Worm (Caenorhabditis elegans) whole organism, L2 larva: ENCODE measurements around the gene srd-10.

ENCODE experiments used
- C34F6.9 ChIP-seq: fragments of 150-350 bp; optimal IDR thresholded peaks from 2 replicates; lab custom pipeline; 2014; ENCODE audit warnings: missing biosample characterization, missing genetic modification characterization
- dmd-4 ChIP-seq: sonication (generic microtip); optimal IDR thresholded peaks from 2 replicates; lab custom pipeline; 2017; ENCODE audit warnings: missing biosample characterization, missing genetic modification characterization
- lin-13 ChIP-seq: fragments of 150-350 bp; optimal IDR thresholded peaks from 2 replicates; lab custom pipeline; 2014; ENCODE audit warnings: missing biosample characterization, missing genetic modification reagents, missing genetic modification characterization
- nhr-11 ChIP-seq: fragments of 150-350 bp; optimal IDR thresholded peaks from 2 replicates; lab custom pipeline; 2014; ENCODE audit warnings: missing biosample characterization, missing genetic modification characterization
- ztf-4 ChIP-seq: fragments of 150-350 bp; optimal IDR thresholded peaks from 2 replicates; lab custom pipeline; 2014; ENCODE audit warnings: missing biosample characterization, missing genetic modification characterization

DNA sequence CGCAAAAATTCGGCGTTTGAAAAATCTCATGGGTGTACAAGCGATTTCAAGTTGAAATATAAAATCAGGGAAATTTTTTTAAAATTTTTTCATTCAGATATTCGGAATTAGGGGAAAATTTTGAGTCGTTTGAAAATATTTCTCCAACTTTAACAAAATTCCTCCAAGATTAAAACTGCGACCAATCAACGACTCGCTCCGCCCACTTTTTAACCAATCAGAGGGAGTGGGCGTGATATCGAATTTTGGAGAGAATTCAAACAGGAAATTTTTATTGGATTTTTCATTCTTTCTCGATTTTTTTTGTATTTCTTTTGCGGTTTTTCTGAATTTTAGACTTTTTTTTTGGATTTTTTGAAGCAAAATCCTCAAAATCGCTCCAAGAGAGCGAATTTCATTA is 49.6 kb upstream of the srd-10 start:
- TF ChIP-seq nhr-11 (tag; lab: Kevin White, UChicago) (no peak), C34F6.9 (no peak), lin-13 (GFP tag; lab: Kevin White, UChicago) (no peak), dmd-4 (tag; lab: Kevin White, UChicago) (no peak), ztf-4 (tag; lab: Kevin White, UChicago) (no peak)
